Worm (Caenorhabditis elegans): ENCODE results near the gene F35E8.1.

F35E8.1 gene

DNA sequence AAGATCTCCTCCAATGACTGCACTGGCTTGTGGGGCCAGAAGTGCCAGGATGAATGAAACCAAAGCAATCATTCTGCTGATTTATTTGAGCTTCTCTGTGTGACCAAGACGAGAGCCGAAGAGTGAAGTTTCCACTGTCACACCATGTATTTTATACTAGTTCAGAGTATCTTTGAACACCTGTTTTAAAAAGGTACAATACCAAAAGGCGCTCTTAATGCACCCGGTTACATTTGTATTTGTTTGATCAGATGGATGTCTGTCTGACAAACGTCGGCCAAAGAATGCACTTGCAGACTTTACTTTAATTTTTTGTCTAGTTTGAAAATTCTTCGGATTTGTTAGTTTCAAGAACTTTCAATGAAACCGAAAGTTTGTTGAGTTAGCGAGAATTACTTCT, 14.8 kb upstream of the F35E8.1 start, which contains the start of gene F35E8.10:
TSS of gene F35E8.10 (minus strand) at position 101 of the 400 bp plus-strand sequence.
- TF ChIP-seq daf-12 (tag; optimal IDR thresholded peaks at IDR 0.05) (no peak), lin-15B (tag; optimal IDR thresholded peaks at IDR 0.05) (no peak), nhr-23 (tag; optimal IDR thresholded peaks at IDR 0.05) (no peak), ceh-28 (tag; optimal IDR thresholded peaks at IDR 0.05) (no peak), fkh-10 (GFP tag; optimal IDR thresholded peaks at IDR 0.05) (no peak), jun-1 (tag; optimal IDR thresholded peaks at IDR 0.05) (no peak), egl-5 (tag; optimal IDR thresholded peaks at IDR 0.05) (no peak), aly-2 (tag; optimal IDR thresholded peaks at IDR 0.05) (no peak), elt-2 (tag; optimal IDR thresholded peaks at IDR 0.05) (no peak)

DNA sequence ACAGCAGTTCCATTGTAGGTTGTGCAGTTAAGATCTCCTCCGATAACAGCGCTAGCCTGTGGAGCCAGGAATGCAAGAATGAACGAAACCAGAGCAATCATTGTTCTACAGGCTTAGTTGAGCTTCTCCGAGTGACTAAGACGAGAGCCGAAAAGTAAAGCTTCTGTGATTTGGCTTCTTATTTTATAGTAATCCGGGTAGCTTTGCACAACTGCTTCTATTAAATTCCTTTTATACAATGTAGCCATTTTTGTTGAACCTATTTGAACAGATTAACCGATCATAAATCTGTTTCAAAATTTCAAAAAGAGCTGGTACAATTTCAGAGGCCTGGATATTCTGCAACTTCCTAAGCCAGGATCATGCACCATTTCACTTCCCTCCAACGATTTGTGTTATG, 12.0 kb upstream of the F35E8.1 start, which contains the start of gene F35E8.9:
TSS of gene F35E8.9 (minus strand) at position 101 of the 400 bp plus-strand sequence.
- TF ChIP-seq unc-39 (tag; optimal IDR thresholded peaks at IDR 0.05) (no peak), ztf-4 (tag; optimal IDR thresholded peaks at IDR 0.05) (no peak), nhr-77 (tag; optimal IDR thresholded peaks at IDR 0.05) (no peak), lsy-12 (tag; optimal IDR thresholded peaks at IDR 0.05) (no peak), hmg-11 (tag; optimal IDR thresholded peaks at IDR 0.05) (no peak), pqm-1 (tag; optimal IDR thresholded peaks at IDR 0.05) (no peak), elt-3 (tag; optimal IDR thresholded peaks at IDR 0.05) (no peak), fkh-10 (GFP tag; optimal IDR thresholded peaks at IDR 0.05) (no peak), ama-1 (optimal IDR thresholded peaks at IDR 0.05) (no peak), lin-15B (tag; optimal IDR thresholded peaks at IDR 0.05) (no peak), nhr-11 (tag; optimal IDR thresholded peaks at IDR 0.05) (no peak), egl-27 (tag; optimal IDR thresholded peaks at IDR 0.05) (no peak), ZK546.5 (tag; optimal IDR thresholded peaks at IDR 0.05) (no peak), nhr-23 (tag; optimal IDR thresholded peaks at IDR 0.05) (no peak), aly-2 (tag; optimal IDR thresholded peaks at IDR 0.05) (no peak), tbx-2 (tag; optimal IDR thresholded peaks at IDR 0.05) (no peak), skn-1 (tag; optimal IDR thresholded peaks at IDR 0.05) (no peak), nhr-237 (tag; optimal IDR thresholded peaks at IDR 0.05) (no peak), fkh-2 (tag; optimal IDR thresholded peaks at IDR 0.05) (no peak)

DNA sequence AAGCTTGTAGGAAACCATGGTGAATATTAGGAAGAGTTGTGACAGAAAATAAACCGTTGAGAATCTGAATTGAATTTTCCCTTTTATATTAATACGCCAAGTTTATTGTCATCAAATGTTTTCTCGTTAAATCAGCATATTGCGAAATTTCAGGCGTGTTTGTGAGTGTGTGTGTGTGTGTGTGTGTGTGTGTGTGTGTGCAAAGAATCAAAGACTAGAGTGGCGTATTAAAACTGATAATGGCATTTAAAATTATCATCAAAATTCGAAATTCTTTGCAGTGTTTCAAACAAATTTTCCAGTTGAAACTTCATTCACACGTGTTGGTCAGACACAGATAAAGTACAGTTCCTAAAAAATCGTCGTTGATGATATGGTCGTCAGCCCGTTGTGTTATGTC, 10.5 kb upstream of the F35E8.1 start, which contains the start of gene gst-38:
TSS of gene gst-38 (minus strand) at position 152 of the 400 bp plus-strand sequence.
- TF ChIP-seq egl-5 (tag; optimal IDR thresholded peaks at IDR 0.05) (no peak), tbx-2 (tag; optimal IDR thresholded peaks at IDR 0.05) (no peak), pqm-1 (tag; optimal IDR thresholded peaks at IDR 0.05) (peak; percentile 41), skn-1 (tag; optimal IDR thresholded peaks at IDR 0.05) (peak; percentile 14), elt-2 (tag; optimal IDR thresholded peaks at IDR 0.05) (peak; percentile 88)

DNA sequence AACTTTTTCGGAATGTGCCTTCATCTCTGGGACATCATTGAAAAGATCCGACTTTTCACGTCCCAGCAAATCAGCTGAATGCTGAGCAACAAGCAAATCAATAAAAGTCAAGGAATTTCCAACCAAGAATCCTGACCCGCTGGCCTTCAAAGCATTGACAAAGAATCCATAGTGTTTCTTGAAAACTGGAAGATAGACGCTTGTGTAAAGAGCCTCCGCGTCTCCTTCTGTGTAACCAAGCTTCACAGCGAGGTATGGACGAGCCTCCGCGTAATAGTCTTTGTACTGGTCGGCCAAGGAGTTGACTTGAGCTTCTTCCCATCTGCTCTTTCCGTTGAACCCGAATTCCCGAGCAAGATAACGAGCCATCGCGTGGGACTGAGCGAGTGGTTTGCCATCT, 9.9 kb upstream of the F35E8.1 start:
- TF ChIP-seq nhr-76 (tag; optimal IDR thresholded peaks at IDR 0.05) (no peak), lin-15B (tag; optimal IDR thresholded peaks at IDR 0.05) (no peak), ztf-4 (tag; optimal IDR thresholded peaks at IDR 0.05) (no peak), mdl-1 (tag; optimal IDR thresholded peaks at IDR 0.05) (no peak), fkh-10 (GFP tag; optimal IDR thresholded peaks at IDR 0.05) (no peak), nhr-237 (tag; optimal IDR thresholded peaks at IDR 0.05) (no peak), fkh-2 (tag; optimal IDR thresholded peaks at IDR 0.05) (no peak), zag-1 (tag; optimal IDR thresholded peaks at IDR 0.05) (no peak), elt-2 (tag; optimal IDR thresholded peaks at IDR 0.05) (no peak), lsy-12 (tag; optimal IDR thresholded peaks at IDR 0.05) (no peak), unc-62 (GFP tag; optimal IDR thresholded peaks at IDR 0.05) (no peak), nhr-12 (tag; optimal IDR thresholded peaks at IDR 0.05) (no peak), ceh-16 (tag; optimal IDR thresholded peaks at IDR 0.05) (no peak), egl-27 (tag; optimal IDR thresholded peaks at IDR 0.05) (no peak), nfya-1 (tag; optimal IDR thresholded peaks at IDR 0.05; ENCODE audit: insufficient read depth) (no peak), jun-1 (tag; optimal IDR thresholded peaks at IDR 0.05) (no peak), hmg-11 (tag; optimal IDR thresholded peaks at IDR 0.05) (no peak), nhr-77 (tag; optimal IDR thresholded peaks at IDR 0.05) (no peak)

DNA sequence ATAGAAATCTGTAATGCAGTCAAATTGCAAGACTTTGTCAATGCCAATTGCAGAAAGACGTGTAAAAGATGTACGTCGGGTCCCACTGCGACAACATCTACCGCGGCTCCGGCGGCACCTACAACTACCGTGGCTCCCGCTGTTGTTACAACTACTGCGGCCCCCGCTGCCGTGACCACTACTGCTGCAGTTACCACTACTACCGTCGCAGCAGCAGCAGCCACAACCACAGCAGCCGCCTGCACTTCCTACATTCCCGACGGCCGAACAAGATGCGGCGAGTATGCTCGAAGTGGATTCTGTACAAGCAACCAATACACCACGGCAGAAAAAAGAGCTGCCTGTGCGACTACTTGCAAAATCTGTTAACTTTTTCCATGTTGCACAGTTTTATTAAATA, 9.3 kb upstream of the F35E8.1 start:
- TF ChIP-seq tbx-2 (tag; optimal IDR thresholded peaks at IDR 0.05) (no peak), nhr-76 (tag; optimal IDR thresholded peaks at IDR 0.05) (no peak), R02D3.7 (tag; optimal IDR thresholded peaks at IDR 0.05) (no peak), skn-1 (tag; optimal IDR thresholded peaks at IDR 0.05) (no peak), ama-1 (optimal IDR thresholded peaks at IDR 0.05) (no peak), lsy-12 (tag; optimal IDR thresholded peaks at IDR 0.05) (no peak), ztf-4 (tag; optimal IDR thresholded peaks at IDR 0.05) (no peak), fkh-10 (GFP tag; optimal IDR thresholded peaks at IDR 0.05) (no peak), nhr-67 (tag; optimal IDR thresholded peaks at IDR 0.05) (no peak), ZK546.5 (tag; optimal IDR thresholded peaks at IDR 0.05) (no peak), sea-2 (GFP tag; optimal IDR thresholded peaks at IDR 0.05) (no peak), unc-62 (GFP tag; optimal IDR thresholded peaks at IDR 0.05) (no peak), nhr-28 (tag; optimal IDR thresholded peaks at IDR 0.05) (no peak), nhr-12 (tag; optimal IDR thresholded peaks at IDR 0.05) (no peak), hmg-11 (tag; optimal IDR thresholded peaks at IDR 0.05) (no peak), mml-1 (tag; optimal IDR thresholded peaks at IDR 0.05) (no peak), nhr-11 (tag; optimal IDR thresholded peaks at IDR 0.05) (no peak)

Data from whole organism, L3 larva.